Worm (Caenorhabditis elegans) whole organism, L4 larva: ENCODE results near the gene Y73F8A.10.

Experiments
- T20F7.1 ChIP-seq: fragments of 200-800 bp; sonication (Bioruptor generic); optimal IDR thresholded peaks from 2 replicates; lab custom pipeline; 2018; ENCODE audit warnings: mild to moderate bottlenecking, missing genetic modification characterization, missing compliant biosample characterization
- pqm-1 ChIP-seq: sonication (generic microtip); optimal IDR thresholded peaks from 2 replicates; lab custom pipeline; 2017; ENCODE audit warnings: missing biosample characterization, missing genetic modification characterization

DNA sequence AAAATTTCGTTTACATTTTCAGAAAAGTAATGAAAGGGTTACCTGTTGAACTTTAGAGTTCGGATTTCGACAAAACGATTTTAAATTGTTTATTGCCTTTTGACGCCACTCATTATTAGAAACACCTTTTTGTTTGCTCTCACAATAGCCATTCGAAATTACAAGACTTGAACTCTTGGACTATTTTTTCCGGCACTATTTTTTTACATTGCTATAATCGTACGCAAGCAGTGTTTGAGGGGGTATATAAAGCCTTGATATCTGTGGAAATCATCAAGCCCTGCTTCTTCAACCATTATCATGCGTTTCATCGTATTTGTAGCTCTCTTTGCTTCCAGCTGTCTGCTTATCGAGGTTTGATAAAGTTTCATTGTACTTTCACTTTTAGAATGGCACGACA is 2.5 kb upstream of the Y73F8A.10 start, which contains the start of gene pqn-91:
- TF ChIP-seq pqm-1 (no peak), T20F7.1 (GFP tag; lab: Kevin White, UChicago) (no peak)
